Fruit fly (Drosophila melanogaster) whole organism, embryonic: Measurements from ENCODE around the gene CG32195.

Experiments
- ATbp ChIP-seq: fragments of 200-800 bp; sonication (Bioruptor generic); optimal IDR thresholded peaks from 2 replicates; lab custom pipeline; 2017; ENCODE audit warnings: missing biosample characterization, mild to moderate bottlenecking, missing genetic modification characterization, missing genetic modification reagents
- Asciz ChIP-seq: fragments of 200-800 bp; sonication (Bioruptor generic); optimal IDR thresholded peaks from 2 replicates; lab custom pipeline; 2017; ENCODE audit warnings: missing biosample characterization, mild to moderate bottlenecking, missing genetic modification characterization, missing genetic modification reagents
- Blimp-1 ChIP-seq: fragments of 200-800 bp; sonication (Bioruptor generic); optimal IDR thresholded peaks from 3 replicates; lab custom pipeline; 2018; ENCODE audit warnings: missing biosample characterization, missing genetic modification characterization, mild to moderate bottlenecking, moderate library complexity, missing genetic modification reagents
- CG10147 ChIP-seq: fragments of 200-800 bp; sonication (Bioruptor generic); optimal IDR thresholded peaks from 2 replicates; lab custom pipeline; 2019; ENCODE audit warnings: missing biosample characterization, mild to moderate bottlenecking, missing genetic modification characterization, moderate library complexity
- CG10209 ChIP-seq: fragments of 200-800 bp; sonication (Bioruptor generic); optimal IDR thresholded peaks from 3 replicates; lab custom pipeline; 2017; ENCODE audit warnings: missing biosample characterization, mild to moderate bottlenecking, missing genetic modification characterization, missing genetic modification reagents
- CG10543 ChIP-seq: fragments of 200-800 bp; sonication (Bioruptor generic); optimal IDR thresholded peaks from 3 replicates; lab custom pipeline; 2017; ENCODE audit warnings: missing biosample characterization, mild to moderate bottlenecking, missing genetic modification characterization, moderate library complexity
- CG11085 ChIP-seq: fragments of 200-800 bp; sonication (Bioruptor generic); IDR thresholded peaks from 2 replicates; pipeline ENCODE4 v1.3.6; 2022; ENCODE audit warnings: missing biosample characterization, missing genetic modification characterization
- CG12659 ChIP-seq: fragments of 200-800 bp; sonication (Bioruptor generic); optimal IDR thresholded peaks from 3 replicates; lab custom pipeline; 2017; ENCODE audit warnings: mild to moderate bottlenecking, missing biosample characterization, missing genetic modification reagents, missing genetic modification characterization
- CG13424 ChIP-seq: fragments of 200-800 bp; sonication (Bioruptor generic); optimal IDR thresholded peaks from 2 replicates; lab custom pipeline; 2019; ENCODE audit warnings: missing biosample characterization, mild to moderate bottlenecking, missing genetic modification characterization, moderate library complexity
- CG14710 ChIP-seq: fragments of 200-800 bp; sonication (Bioruptor generic); optimal IDR thresholded peaks from 3 replicates; lab custom pipeline; 2019; ENCODE audit warnings: missing biosample characterization, mild to moderate bottlenecking, missing genetic modification characterization, moderate library complexity
- CG1832 ChIP-seq: fragments of 200-800 bp; sonication (Bioruptor generic); optimal IDR thresholded peaks from 2 replicates; lab custom pipeline; 2017; ENCODE audit warnings: missing biosample characterization, mild to moderate bottlenecking, missing genetic modification characterization, inconsistent platforms
- CG18599 ChIP-seq: fragments of 200-800 bp; sonication (Bioruptor generic); optimal IDR thresholded peaks from 3 replicates; lab custom pipeline; 2017; ENCODE audit warnings: missing biosample characterization, missing genetic modification characterization, mild to moderate bottlenecking, moderate library complexity, missing genetic modification reagents
- CG3407 ChIP-seq: fragments of 200-800 bp; sonication (Bioruptor generic); optimal IDR thresholded peaks from 2 replicates; lab custom pipeline; 2018; ENCODE audit warnings: missing biosample characterization, mild to moderate bottlenecking, missing genetic modification characterization
- CG4424 ChIP-seq: fragments of 200-800 bp; sonication (Bioruptor generic); optimal IDR thresholded peaks from 3 replicates; lab custom pipeline; 2016; ENCODE audit warnings: missing biosample characterization, missing genetic modification characterization
- CG5245 ChIP-seq: fragments of 200-800 bp; sonication (Bioruptor generic); optimal IDR thresholded peaks from 3 replicates; lab custom pipeline; 2016; ENCODE audit warnings: missing biosample characterization, missing genetic modification characterization
- CG6813 ChIP-seq: fragments of 200-800 bp; sonication (Bioruptor generic); optimal IDR thresholded peaks from 2 replicates; lab custom pipeline; 2017; ENCODE audit warnings: missing biosample characterization, missing genetic modification characterization, mild to moderate bottlenecking, moderate library complexity, missing genetic modification reagents
- CG7963 ChIP-seq: fragments of 200-800 bp; sonication (Bioruptor generic); IDR thresholded peaks from 3 replicates; pipeline ENCODE4 v1.3.6; 2022; ENCODE audit warnings: missing biosample characterization, missing genetic modification characterization; ENCODE audit not compliant: partially characterized antibody
- CG8388 ChIP-seq: fragments of 200-800 bp; sonication (Bioruptor generic); optimal IDR thresholded peaks from 2 replicates; lab custom pipeline; 2019; ENCODE audit warnings: missing biosample characterization, mild to moderate bottlenecking, missing genetic modification characterization, moderate library complexity
- D19A ChIP-seq: fragments of 200-800 bp; optimal IDR thresholded peaks from 3 replicates; lab custom pipeline; 2019; ENCODE audit warnings: missing biosample characterization, mild to moderate bottlenecking, missing genetic modification characterization, moderate library complexity
- Deaf1 ChIP-seq: fragments of 200-800 bp; optimal IDR thresholded peaks from 3 replicates; lab custom pipeline; 2019; ENCODE audit warnings: missing biosample characterization, mild to moderate bottlenecking, missing genetic modification characterization, moderate library complexity
- Ets65A ChIP-seq: fragments of 200-800 bp; sonication (Bioruptor generic); peaks from one replicate; lab custom pipeline; 2016; ENCODE audit warnings: missing biosample characterization, missing genetic modification characterization
- H15 ChIP-seq: fragments of 200-800 bp; sonication (Bioruptor generic); IDR thresholded peaks from 3 replicates; pipeline ENCODE4 v1.3.6; 2022; ENCODE audit warnings: missing biosample characterization, missing genetic modification characterization
- Hr78 ChIP-seq, 2 experiments: fragments of 200-800 bp in 1 of 2; fragments of >200 bp in 1 of 2; sonication (Bioruptor generic) in 1 of 2; optimal IDR thresholded peaks; 2 replicates each; lab custom pipeline; 2017 to 2019; ENCODE audit warnings: missing biosample characterization in 2 of 2, missing genetic modification characterization in 2 of 2, mild to moderate bottlenecking in 1 of 2, moderate library complexity in 1 of 2
- Lhr ChIP-seq: fragments of 200-800 bp; sonication (Bioruptor generic); optimal IDR thresholded peaks from 3 replicates; lab custom pipeline; 2017; ENCODE audit warnings: mild to moderate bottlenecking, missing biosample characterization, missing genetic modification reagents, missing genetic modification characterization
- NFAT ChIP-seq: fragments of 200-800 bp; sonication (Bioruptor generic); IDR thresholded peaks from 2 replicates; pipeline ENCODE4 v1.3.6; 2022; ENCODE audit warnings: missing biosample characterization, missing genetic modification characterization
- Scr ChIP-seq: fragments of 200-800 bp; sonication (Bioruptor generic); IDR thresholded peaks from 2 replicates; pipeline ENCODE4 v1.3.6; 2022; ENCODE audit warnings: missing biosample characterization, missing genetic modification characterization; ENCODE audit not compliant: partially characterized antibody
- Six4 ChIP-seq: fragments of 200-800 bp; sonication (Bioruptor generic); optimal IDR thresholded peaks from 2 replicates; lab custom pipeline; 2016; ENCODE audit warnings: missing biosample characterization, missing genetic modification characterization
- Sox100B ChIP-seq: fragments of 200-800 bp; sonication (Bioruptor generic); optimal IDR thresholded peaks from 3 replicates; lab custom pipeline; 2018; ENCODE audit warnings: missing biosample characterization, mild to moderate bottlenecking, missing genetic modification characterization
- bcd ChIP-seq: fragments of 200-800 bp; sonication (Bioruptor generic); optimal IDR thresholded peaks from 2 replicates; lab custom pipeline; 2017; ENCODE audit warnings: missing biosample characterization, mild to moderate bottlenecking, missing genetic modification characterization
- chif ChIP-seq, 2 experiments: fragments of 200-800 bp; sonication (Bioruptor generic); optimal IDR thresholded peaks; 3 replicates each; lab custom pipeline; 2016; ENCODE audit warnings: missing biosample characterization in 2 of 2, missing genetic modification characterization in 2 of 2
- croc ChIP-seq: fragments of 200-800 bp; sonication (Bioruptor generic); conservative IDR thresholded peaks from 3 replicates; pipeline ENCODE4 v1.3.6; 2022; ENCODE audit warnings: missing biosample characterization, missing genetic modification characterization
- cwo ChIP-seq: fragments of 200-800 bp; sonication (Bioruptor generic); optimal IDR thresholded peaks from 3 replicates; lab custom pipeline; 2017; ENCODE audit warnings: missing biosample characterization, missing genetic modification characterization, mild to moderate bottlenecking, moderate library complexity, missing genetic modification reagents
- dmrt11E ChIP-seq: fragments of 200-800 bp; sonication (Bioruptor generic); optimal IDR thresholded peaks from 3 replicates; lab custom pipeline; 2018; ENCODE audit warnings: missing biosample characterization, mild to moderate bottlenecking, missing genetic modification characterization, moderate library complexity
- lab ChIP-seq: fragments of 200-800 bp; sonication (Bioruptor generic); optimal IDR thresholded peaks from 3 replicates; lab custom pipeline; 2017; ENCODE audit warnings: missing biosample characterization, missing genetic modification characterization, mild to moderate bottlenecking, moderate library complexity, missing genetic modification reagents
- lola ChIP-seq, 3 experiments: fragments of >200 bp in 2 of 3; fragments of 200-800 bp in 1 of 3; sonication (Bioruptor generic) in 1 of 3; optimal IDR thresholded peaks; 2 replicates each; lab custom pipeline; 2017 to 2019; ENCODE audit warnings: missing biosample characterization in 3 of 3, missing genetic modification characterization in 3 of 3, mild to moderate bottlenecking in 1 of 3, moderate library complexity in 1 of 3
- nerfin-2 ChIP-seq: fragments of 200-800 bp; sonication (Bioruptor generic); IDR thresholded peaks from 2 replicates; pipeline ENCODE4 v1.3.6; 2022; ENCODE audit warnings: missing biosample characterization, missing genetic modification characterization; ENCODE audit not compliant: partially characterized antibody
- nmo ChIP-seq: fragments of 200-800 bp; sonication (Bioruptor generic); optimal IDR thresholded peaks from 2 replicates; lab custom pipeline; 2018; ENCODE audit warnings: missing biosample characterization, mild to moderate bottlenecking, missing genetic modification characterization, moderate library complexity
- nom ChIP-seq: fragments of 200-800 bp; sonication (Bioruptor generic); optimal IDR thresholded peaks from 2 replicates; lab custom pipeline; 2017; ENCODE audit warnings: missing biosample characterization, missing genetic modification characterization, mild to moderate bottlenecking, moderate library complexity, missing genetic modification reagents
- org-1 ChIP-seq: fragments of 200-800 bp; sonication (Bioruptor generic); optimal IDR thresholded peaks from 2 replicates; lab custom pipeline; 2017; ENCODE audit warnings: missing biosample characterization, missing genetic modification characterization
- sima ChIP-seq: fragments of 200-800 bp; sonication (Bioruptor generic); optimal IDR thresholded peaks from 2 replicates; lab custom pipeline; 2016; ENCODE audit warnings: missing biosample characterization, missing genetic modification characterization
- sisA ChIP-seq: fragments of 200-800 bp; sonication (Bioruptor generic); IDR thresholded peaks from 2 replicates; pipeline ENCODE4 v1.3.6; 2022; ENCODE audit warnings: missing biosample characterization, missing genetic modification characterization
- ssp ChIP-seq: fragments of 200-800 bp; sonication (Bioruptor generic); IDR thresholded peaks from 2 replicates; pipeline ENCODE4 v1.3.6; 2022; ENCODE audit warnings: missing biosample characterization, missing genetic modification characterization
- tin ChIP-seq: fragments of 200-800 bp; sonication (Bioruptor generic); optimal IDR thresholded peaks from 3 replicates; lab custom pipeline; 2016; ENCODE audit warnings: missing biosample characterization, missing genetic modification characterization
- trem ChIP-seq: fragments of 200-800 bp; optimal IDR thresholded peaks from 3 replicates; lab custom pipeline; 2019; ENCODE audit warnings: missing biosample characterization, mild to moderate bottlenecking, missing genetic modification characterization, moderate library complexity
- wek ChIP-seq: fragments of 200-800 bp; sonication (Bioruptor generic); optimal IDR thresholded peaks from 3 replicates; lab custom pipeline; 2018; ENCODE audit warnings: missing biosample characterization, mild to moderate bottlenecking, missing genetic modification characterization, moderate library complexity
- zen2 ChIP-seq: fragments of 200-800 bp; sonication (Bioruptor generic); IDR thresholded peaks from 3 replicates; pipeline ENCODE4 v1.3.6; 2022; ENCODE audit warnings: missing biosample characterization, missing genetic modification characterization; ENCODE audit not compliant: partially characterized antibody

Gene CG32195

DNA sequence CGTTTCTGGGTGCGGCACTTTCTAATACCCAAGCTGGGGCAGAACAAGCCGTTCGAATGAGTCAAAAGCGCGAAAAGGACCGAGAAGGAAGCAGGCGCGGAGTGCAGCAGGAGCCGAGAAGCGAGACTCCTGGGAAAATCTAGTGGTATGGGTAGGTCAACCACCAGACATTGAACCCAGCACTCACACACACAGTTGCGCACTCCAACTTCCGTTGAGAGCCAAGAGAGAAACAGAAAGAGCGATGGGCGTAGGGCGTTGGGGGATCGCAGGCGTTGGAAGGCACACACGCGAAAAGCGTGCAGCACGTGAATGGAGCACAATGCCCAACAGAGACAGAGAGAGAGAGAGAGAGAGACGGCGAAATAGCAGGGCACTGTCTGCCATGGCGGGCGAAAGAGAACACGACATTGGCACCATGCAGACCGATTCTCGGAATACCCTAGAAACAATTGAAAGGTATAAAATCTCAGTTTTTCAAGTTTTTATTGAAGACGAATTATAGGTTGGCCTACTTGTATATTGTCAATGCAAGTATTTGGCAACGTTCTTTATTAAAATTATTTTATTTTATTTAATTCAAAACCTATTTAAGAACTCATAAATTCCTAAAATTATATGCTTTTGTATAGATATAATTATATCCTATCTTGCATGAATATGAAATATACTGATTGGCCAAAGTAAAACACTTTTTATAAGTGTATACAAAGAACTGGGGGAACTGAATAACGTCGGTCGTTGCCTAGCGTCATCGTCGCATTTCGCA lies 34.9 kb upstream of the CG32195 start (continued):
- TF ChIP-seq trem (tag; lab: Kevin White, UChicago), result no peak
- peak; percentile 92 for TF ChIP-seq D19A (tag; lab: Kevin White, UChicago)
- TF ChIP-seq Lhr (GFP tag; lab: Kevin White, UChicago), result no peak
- peak; percentile 25 for TF ChIP-seq CG18599 (GFP tag; lab: Kevin White, UChicago)
- TF ChIP-seq zen2 (GFP tag; lab: Robert Waterston, UW), result 0 out of 3 replicates have a peak, but pooled peaks have one; percentile 10
- TF ChIP-seq Sox100B, result peak; percentile 69
- TF ChIP-seq CG11085 (GFP tag; lab: Robert Waterston, UW), result no peak
- TF ChIP-seq CG6813 (GFP tag; lab: Kevin White, UChicago), result peak; percentile 6
- no peak for TF ChIP-seq nerfin-2 (GFP tag; lab: Robert Waterston, UW)
- no peak for TF ChIP-seq sima (GFP tag; lab: Kevin White, UChicago)
- TF ChIP-seq ATbp (GFP tag; lab: Kevin White, UChicago), result peak; percentile 50
- peak; percentile 15 for TF ChIP-seq dmrt11E
- TF ChIP-seq Hr78 (GFP tag; optimal IDR thresholded peaks at IDR 0.05; lab: Kevin White, UChicago), result peak in 1 of 2 experiments; percentile 25
- TF ChIP-seq CG4424 (GFP tag; lab: Kevin White, UChicago), result peak; percentile 6
- no peak for TF ChIP-seq Scr (GFP tag; lab: Robert Waterston, UW)
- TF ChIP-seq Six4 (GFP tag; lab: Kevin White, UChicago), result peak; percentile 8
- TF ChIP-seq CG1832, result peak; percentile 23
- peak; percentile 33 for TF ChIP-seq CG10147 (GFP tag; lab: Kevin White, UChicago)
- no peak for TF ChIP-seq CG7963 (GFP tag; lab: Robert Waterston, UW)
- TF ChIP-seq lola (GFP tag; optimal IDR thresholded peaks at IDR 0.05; lab: Kevin White, UChicago), result peak in 1 of 3 experiments; percentile 49
- TF ChIP-seq CG3407 (GFP tag; lab: Kevin White, UChicago), result peak; percentile 30
- no peak for TF ChIP-seq H15
- TF ChIP-seq wek (GFP tag; lab: Kevin White, UChicago), result no peak
- TF ChIP-seq croc, result peak; percentile 38; the same call in 2 of the 3 replicates
- peak; percentile 53 for TF ChIP-seq CG14710 (tag; lab: Kevin White, UChicago)
- peak; percentile 19 for TF ChIP-seq lab
- peak; percentile 11; the same call in 1 of the 2 replicates for TF ChIP-seq sisA (GFP tag; lab: Robert Waterston, UW)
- TF ChIP-seq nmo (GFP tag; lab: Kevin White, UChicago), result peak; percentile 58
- TF ChIP-seq tin (GFP tag; lab: Kevin White, UChicago), result peak; percentile 27
- no peak for TF ChIP-seq chif (GFP tag; optimal IDR thresholded peaks at IDR 0.05; lab: Kevin White, UChicago)
- no peak for TF ChIP-seq ssp (GFP tag; lab: Robert Waterston, UW)
- TF ChIP-seq CG10209 (GFP tag; lab: Kevin White, UChicago), result peak; percentile 28
- peak; percentile 61 for TF ChIP-seq CG13424 (tag; lab: Kevin White, UChicago)
- TF ChIP-seq Blimp-1, result peak; percentile 23
- peak; percentile 10 for TF ChIP-seq bcd
- TF ChIP-seq CG12659 (GFP tag; lab: Kevin White, UChicago), result peak; percentile 19
- peak; percentile 4 for TF ChIP-seq CG5245
- TF ChIP-seq CG8388 (GFP tag; lab: Kevin White, UChicago), result peak; percentile 36
- peak; percentile 83 for TF ChIP-seq cwo (GFP tag; lab: Kevin White, UChicago)
- peak; percentile 18 for TF ChIP-seq Deaf1 (tag; lab: Kevin White, UChicago)
- TF ChIP-seq org-1, result peak; percentile 33
- peak; percentile 11 for TF ChIP-seq Asciz (GFP tag; lab: Kevin White, UChicago)
- no peak for TF ChIP-seq CG10543 (GFP tag; lab: Kevin White, UChicago)
- peak; percentile 68 for TF ChIP-seq Ets65A
- TF ChIP-seq nom (GFP tag; lab: Kevin White, UChicago), result peak; percentile 86
- TF ChIP-seq NFAT, result no peak
